Fruit fly (Drosophila melanogaster) whole organism, adult: ENCODE results near the gene CG15429.

ENCODE experiments used
- CG11617 ChIP-seq: fragments of 200-800 bp; sonication (Bioruptor generic); optimal IDR thresholded peaks from 2 replicates; lab custom pipeline; 2017; ENCODE audit warnings: mild to moderate bottlenecking, missing biosample characterization, missing genetic modification reagents, missing genetic modification characterization
- CG12768 ChIP-seq: fragments of 200-800 bp; sonication (Bioruptor generic); optimal IDR thresholded peaks from 2 replicates; lab custom pipeline; 2017; ENCODE audit warnings: missing biosample characterization, missing genetic modification characterization, mild to moderate bottlenecking, moderate library complexity, missing genetic modification reagents
- CG14711 ChIP-seq: fragments of 200-800 bp; sonication (Bioruptor generic); optimal IDR thresholded peaks from 2 replicates; lab custom pipeline; 2018; ENCODE audit warnings: missing biosample characterization, mild to moderate bottlenecking, missing genetic modification characterization, moderate library complexity
- CG1620 ChIP-seq: fragments of 200-800 bp; sonication (Bioruptor generic); optimal IDR thresholded peaks from 2 replicates; lab custom pipeline; 2016; ENCODE audit warnings: missing biosample characterization, missing genetic modification characterization
- CG7101 ChIP-seq: fragments of 200-800 bp; sonication (Bioruptor generic); optimal IDR thresholded peaks from 2 replicates; lab custom pipeline; 2018; ENCODE audit warnings: missing biosample characterization, mild to moderate bottlenecking, missing genetic modification characterization, moderate library complexity
- Crg-1 ChIP-seq: fragments of 200-800 bp; sonication (Bioruptor generic); optimal IDR thresholded peaks from 2 replicates; lab custom pipeline; 2016; ENCODE audit warnings: missing biosample characterization, missing genetic modification characterization
- toe ChIP-seq: fragments of 200-800 bp; sonication (Bioruptor generic); optimal IDR thresholded peaks from 2 replicates; lab custom pipeline; 2016; ENCODE audit warnings: missing biosample characterization, missing genetic modification characterization

DNA sequence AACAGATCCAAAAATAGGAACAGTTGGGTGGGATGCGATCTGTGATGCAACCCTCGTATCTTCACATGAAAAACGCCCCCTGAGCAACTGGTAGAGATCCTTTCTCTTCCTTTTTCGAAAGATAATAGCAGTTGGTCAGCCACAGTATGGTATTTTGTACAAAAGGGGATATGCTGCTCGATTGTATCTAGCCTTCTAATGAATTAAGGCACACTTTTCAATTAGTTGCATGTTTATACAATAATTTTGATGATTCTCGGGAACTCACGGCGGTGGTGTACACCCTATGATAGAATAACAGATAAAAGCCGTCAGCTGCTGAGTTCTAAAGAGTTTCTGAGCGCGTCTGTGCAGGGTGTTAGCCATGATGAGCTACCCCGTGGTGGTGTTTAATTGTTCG lies 3.1 kb upstream of the CG15429 start:
- TF ChIP-seq Crg-1 (GFP tag; lab: Kevin White, UChicago) (no peak), CG11617 (no peak), toe (GFP tag; lab: Kevin White, UChicago) (no peak), CG14711 (tag; lab: Kevin White, UChicago) (no peak), CG12768 (no peak), CG1620 (GFP tag; lab: Kevin White, UChicago) (no peak), CG7101 (tag; lab: Kevin White, UChicago) (no peak)
